Comparison of ENCODE assay signal across 5 fruit fly cellular contexts in the genomic region with DNA sequence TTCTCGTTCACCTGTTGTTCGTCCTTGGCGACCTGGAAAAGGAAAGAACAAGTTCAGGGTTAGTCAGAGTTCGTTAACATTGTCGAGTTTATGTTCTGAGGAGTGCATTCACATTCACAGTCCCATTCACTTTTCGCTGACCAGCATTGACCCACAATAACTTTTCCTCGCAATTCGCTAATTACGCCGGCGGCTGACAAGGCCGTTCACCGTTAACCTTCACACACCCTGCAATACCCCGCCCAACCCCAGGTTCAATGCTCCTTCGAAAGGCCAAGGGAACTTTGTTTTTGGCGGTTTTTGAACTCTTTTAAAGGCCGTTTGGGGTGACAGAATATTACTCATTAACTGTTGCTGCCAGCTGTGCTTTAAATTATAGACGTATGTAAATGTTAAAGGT.
TF ChIP-seq lines count a peak whose summit lies in the region.

No protein-coding gene starts in this region.

- TF ChIP-seq CTCF in whole organism, embryonic (GFP tag; optimal IDR thresholded peaks at IDR 0.05; lab: Kevin White, UChicago): no peak

TF ChIP-seq in Kc167, 6 proteins besides CTCF, POLR2A, EP300 and RAD21:
- no peak for TF ChIP-seq Sin3A (optimal IDR thresholded peaks at IDR 0.05; lab: Kevin White, UChicago)
- TF ChIP-seq ttk (optimal IDR thresholded peaks at IDR 0.05; lab: Kevin White, UChicago): peak; percentile 77
- TF ChIP-seq insv (optimal IDR thresholded peaks at IDR 0.05; lab: Kevin White, UChicago): no peak
- no peak for TF ChIP-seq Myc (optimal IDR thresholded peaks at IDR 0.05; lab: Kevin White, UChicago)
- TF ChIP-seq h (optimal IDR thresholded peaks at IDR 0.05; lab: Kevin White, UChicago): no peak
- no peak for TF ChIP-seq psq (optimal IDR thresholded peaks at IDR 0.05; lab: Kevin White, UChicago)
TF ChIP-seq in Kc167: peak in this region for 1.

TF ChIP-seq in whole organism, embryonic, 481 proteins besides CTCF, POLR2A, EP300 and RAD21:
- peak; percentile 47 for TF ChIP-seq Ets65A (GFP tag; lab: Kevin White, UChicago)
- TF ChIP-seq Med (GFP tag; lab: Kevin White, UChicago): peak; percentile 26
- TF ChIP-seq schlank (tag; optimal IDR thresholded peaks at IDR 0.05; lab: Kevin White, UChicago): no peak

TF ChIP-seq in whole organism, prepupa, 60 proteins besides CTCF, POLR2A, EP300 and RAD21:
- peak; percentile 11 for TF ChIP-seq svp (GFP tag; lab: Kevin White, UChicago)
- no peak for TF ChIP-seq ss (GFP tag; optimal IDR thresholded peaks at IDR 0.05; lab: Kevin White, UChicago)
- no peak for TF ChIP-seq fkh (GFP tag; optimal IDR thresholded peaks at IDR 0.05; lab: Kevin White, UChicago)

TF ChIP-seq in whole organism, pupa, 21 proteins besides CTCF, POLR2A, EP300 and RAD21:
- TF ChIP-seq EcR (GFP tag; optimal IDR thresholded peaks at IDR 0.05; lab: Kevin White, UChicago): peak; percentile 84
- TF ChIP-seq CG9948 (tag; optimal IDR thresholded peaks at IDR 0.05; lab: Kevin White, UChicago): no peak

TF ChIP-seq in whole organism, wandering third instar larva, 38 proteins besides CTCF, POLR2A, EP300 and RAD21:
- no peak for TF ChIP-seq Dif (GFP tag; optimal IDR thresholded peaks at IDR 0.05; lab: Kevin White, UChicago; ENCODE audit: partially characterized antibody)
- TF ChIP-seq usp (GFP tag; optimal IDR thresholded peaks at IDR 0.05; lab: Kevin White, UChicago): no peak
- peak; percentile 15 for TF ChIP-seq tai (GFP tag; optimal IDR thresholded peaks at IDR 0.05; lab: Kevin White, UChicago)
